Worm (Caenorhabditis elegans): ENCODE data around the gene T26E4.7.
"Not testable (repeated sequence)": the region's sequence is repeated elsewhere in the genome, so short reads cannot be mapped to it uniquely, and the experiment has no call there.

Gene T26E4.7

DNA sequence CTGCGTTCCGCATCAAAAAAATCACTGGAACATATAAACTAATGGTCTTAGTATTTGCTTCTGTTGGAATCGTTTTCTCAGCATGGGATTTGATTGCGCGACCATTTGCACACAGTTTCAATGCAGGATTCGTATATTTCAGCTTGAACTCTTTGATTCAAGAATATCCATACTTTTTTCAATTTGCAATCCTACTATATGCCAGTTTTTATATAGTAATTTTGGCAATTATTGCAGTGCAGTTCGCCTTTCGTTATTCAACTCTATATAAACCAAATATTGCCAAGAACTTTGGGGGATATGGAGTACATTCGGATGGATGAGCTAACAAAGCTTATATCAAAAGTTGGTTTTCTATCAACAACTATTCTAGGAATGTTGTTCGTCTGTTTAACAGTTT, 40.4 kb upstream of the T26E4.7 start, which contains the start of gene str-5:
TSS of gene str-5 (plus strand) at position 301 of the 400 bp plus-strand sequence.
- not testable (repeated sequence) for TF ChIP-seq duxl-1 (tag; optimal IDR thresholded peaks at IDR 0.05; ENCODE audit: poor library complexity); dve-1 (tag; optimal IDR thresholded peaks at IDR 0.05; ENCODE audit: insufficient read depth); snpc-1.2 (GFP tag; IDR thresholded peaks at IDR 0.05)

DNA sequence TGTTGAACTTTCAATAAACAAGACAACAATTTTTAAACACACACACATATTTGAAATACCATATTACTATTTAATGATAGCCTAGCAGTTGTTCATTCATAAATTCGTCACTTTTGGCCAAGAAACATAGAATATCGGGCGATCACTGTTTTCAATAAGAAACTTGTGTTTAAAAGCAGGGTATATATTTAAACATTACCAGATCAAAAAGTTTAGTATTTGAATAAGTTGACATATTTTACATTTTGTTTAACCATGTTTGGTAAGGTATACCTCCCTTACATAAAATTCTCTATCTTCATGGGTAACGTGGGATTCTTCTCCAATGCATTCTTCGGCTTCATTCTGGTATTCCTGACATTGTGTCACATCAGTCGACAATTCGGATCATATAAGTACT, 38.6 kb upstream of the T26E4.7 start, which contains the start of gene str-8:
TSS of gene str-8 (plus strand) at position 301 of the 400 bp plus-strand sequence.
- not testable (repeated sequence) for TF ChIP-seq lin-1, php-3, dmd-8 (GFP tag; IDR thresholded peaks at IDR 0.05)

ce11 chrV:15757645-15758044, 35.7 kb upstream of the T26E4.7 start:
- TF ChIP-seq lin-15B (tag; optimal IDR thresholded peaks at IDR 0.05) (no peak), dmd-9 (GFP tag; IDR thresholded peaks at IDR 0.05) (no peak), aha-1 (tag) (peak; percentile 92), hif-1 (tag; optimal IDR thresholded peaks at IDR 0.05) (no peak), nhr-28 (tag; optimal IDR thresholded peaks at IDR 0.05) (no peak)

- TF ChIP-seq gei-8 (GFP tag; optimal IDR thresholded peaks at IDR 0.05) (no peak), F44E2.7 (GFP tag; IDR thresholded peaks at IDR 0.05) (no peak), zfp-2 (tag; optimal IDR thresholded peaks at IDR 0.05) (no peak), lin-15B (tag; optimal IDR thresholded peaks at IDR 0.05) (no peak), ama-1 (optimal IDR thresholded peaks at IDR 0.05) (no peak), lir-3 (tag; optimal IDR thresholded peaks at IDR 0.05) (no peak)
Measured at ce11 chrV:15758449-15758848, 34.9 kb upstream of the T26E4.7 start, which contains the start of gene str-9. TSS of gene str-9 (plus strand) at chrV:15758749.

- TF ChIP-seq daf-19 (GFP tag; conservative IDR thresholded peaks at IDR 0.05), result no peak
- TF ChIP-seq dmd-8 (GFP tag; IDR thresholded peaks at IDR 0.05), result no peak
- peak; percentile 56; the same call in 1 of the 2 replicates for TF ChIP-seq madf-9 (GFP tag; conservative IDR thresholded peaks at IDR 0.05)
- TF ChIP-seq ceh-44 (GFP tag; IDR thresholded peaks at IDR 0.05), result no peak
- no peak for TF ChIP-seq ceh-20 (GFP tag; IDR thresholded peaks at IDR 0.05)
- TF ChIP-seq nhr-41 (GFP tag; IDR thresholded peaks at IDR 0.05), result no peak
- peak in 1 of 2 experiments; percentile 95 for TF ChIP-seq lsy-2 (tag; optimal IDR thresholded peaks at IDR 0.05)
- TF ChIP-seq ces-1 (GFP tag; optimal IDR thresholded peaks at IDR 0.05), result peak; percentile 6
- no peak for TF ChIP-seq egl-27 (tag; optimal IDR thresholded peaks at IDR 0.05)
- TF ChIP-seq lim-7 (GFP tag; IDR thresholded peaks at IDR 0.05), result no peak
- TF ChIP-seq nhr-25 (tag; optimal IDR thresholded peaks at IDR 0.05; ENCODE audit: borderline replicate concordance, insufficient read depth), result peak; percentile 9
- TF ChIP-seq F44E2.7 (GFP tag; IDR thresholded peaks at IDR 0.05), result no peak
- no peak for TF ChIP-seq unc-39 (tag; optimal IDR thresholded peaks at IDR 0.05)
- no peak for TF ChIP-seq madf-5 (GFP tag; IDR thresholded peaks at IDR 0.05)
- TF ChIP-seq F26F4.8 (GFP tag; conservative IDR thresholded peaks at IDR 0.05), result no peak
- peak; percentile 71 for TF ChIP-seq F10B5.3 (tag; optimal IDR thresholded peaks at IDR 0.05)
- TF ChIP-seq F49E8.2 (tag; optimal IDR thresholded peaks at IDR 0.05; ENCODE audit: borderline replicate concordance), result peak; percentile 80
- TF ChIP-seq zip-11 (GFP tag; IDR thresholded peaks at IDR 0.05), result no peak
- peak; percentile 78 for TF ChIP-seq hlh-30 (tag; optimal IDR thresholded peaks at IDR 0.05; ENCODE audit: insufficient read depth)
- no peak for TF ChIP-seq mxl-3 (GFP tag; optimal IDR thresholded peaks at IDR 0.05)
- peak; percentile 99 for TF ChIP-seq dpl-1 (GFP tag; optimal IDR thresholded peaks at IDR 0.05)
- peak; percentile 76 for TF ChIP-seq aha-1 (tag)
- TF ChIP-seq tag-97 (GFP tag; IDR thresholded peaks at IDR 0.05), result no peak
- no peak for TF ChIP-seq unc-130 (GFP tag; optimal IDR thresholded peaks at IDR 0.05)
- TF ChIP-seq duxl-1 (tag; optimal IDR thresholded peaks at IDR 0.05; ENCODE audit: poor library complexity), result peak; percentile 92
- no peak for TF ChIP-seq unc-62 (GFP tag; optimal IDR thresholded peaks at IDR 0.05 in 1 of 2)
- TF ChIP-seq unc-62 (tag; optimal IDR thresholded peaks at IDR 0.05), result no peak
- peak; percentile 93 for TF ChIP-seq mes-2 (tag; optimal IDR thresholded peaks at IDR 0.05; ENCODE audit: poor library complexity, severe bottlenecking)
- TF ChIP-seq nhr-28 (tag; optimal IDR thresholded peaks at IDR 0.05), result peak; percentile 73
- peak; percentile 79 for TF ChIP-seq hmg-1.1 (GFP tag; IDR thresholded peaks at IDR 0.05)
- TF ChIP-seq mep-1 (tag; optimal IDR thresholded peaks at IDR 0.05), result peak; percentile 94
- TF ChIP-seq zfp-2 (tag; optimal IDR thresholded peaks at IDR 0.05), result peak; percentile 10
Measured at ce11 chrV:15766122-15766594, 27.2 kb upstream of the T26E4.7 start, which contains the start of the genes haf-3 and F57A10.2. TSS of gene haf-3 (minus strand) at chrV:15766172. TSS of gene F57A10.2 (plus strand) at chrV:15766575.

All from whole organism, L4 larva.